Worm (Caenorhabditis elegans) whole organism, late embryonic: ENCODE measurements around the gene hpo-10.

Source experiments
- C38D4.7 ChIP-seq: fragments of 200-800 bp; sonication (Bioruptor generic); optimal IDR thresholded peaks from 2 replicates; lab custom pipeline; 2018; ENCODE audit warnings: mild to moderate bottlenecking, missing genetic modification characterization, moderate library complexity, missing compliant biosample characterization
- F13H6.1 ChIP-seq: sonication (generic microtip); optimal IDR thresholded peaks from 2 replicates; lab custom pipeline; 2016; ENCODE audit warnings: missing genetic modification characterization, missing compliant biosample characterization
- K02D7.2 ChIP-seq: sonication (generic microtip); optimal IDR thresholded peaks from 2 replicates; lab custom pipeline; 2017; ENCODE audit warnings: mild to moderate bottlenecking, missing genetic modification characterization, missing compliant biosample characterization
- K09A11.1 ChIP-seq: sonication (generic microtip); optimal IDR thresholded peaks from 2 replicates; lab custom pipeline; 2017; ENCODE audit warnings: antibody characterized with exemption, mild to moderate bottlenecking, missing genetic modification characterization, missing compliant biosample characterization; ENCODE audit not compliant: insufficient read depth
- Y22D7AL.16 ChIP-seq: sonication (generic microtip); optimal IDR thresholded peaks from 2 replicates; lab custom pipeline; 2016; ENCODE audit warnings: missing genetic modification characterization, missing compliant biosample characterization
- ceh-18 ChIP-seq: sonication (generic microtip); optimal IDR thresholded peaks from 2 replicates; lab custom pipeline; 2016; ENCODE audit warnings: missing genetic modification characterization, missing compliant biosample characterization
- ceh-19 ChIP-seq: fragments of 200-800 bp; sonication (Bioruptor generic); optimal IDR thresholded peaks from 2 replicates; lab custom pipeline; 2018; ENCODE audit warnings: mild to moderate bottlenecking, missing genetic modification characterization, missing compliant biosample characterization
- ceh-24 ChIP-seq: sonication (generic microtip); optimal IDR thresholded peaks from 2 replicates; lab custom pipeline; 2016; ENCODE audit warnings: mild to moderate bottlenecking, missing genetic modification characterization, missing compliant biosample characterization
- ceh-31 ChIP-seq: sonication (generic microtip); optimal IDR thresholded peaks from 2 replicates; lab custom pipeline; 2016; ENCODE audit warnings: missing genetic modification characterization, missing compliant biosample characterization
- ceh-34 ChIP-seq: sonication (generic microtip); optimal IDR thresholded peaks from 2 replicates; lab custom pipeline; 2016; ENCODE audit warnings: mild to moderate bottlenecking, missing genetic modification characterization, missing compliant biosample characterization
- ceh-45 ChIP-seq: fragments of 200-800 bp; sonication (Bioruptor generic); IDR thresholded peaks from 2 replicates; pipeline ENCODE4 v1.3.6; 2022; ENCODE audit warnings: missing genetic modification reagents, missing genetic modification characterization, missing compliant biosample characterization
- ceh-6 ChIP-seq: fragments of 200-800 bp; sonication (Bioruptor generic); optimal IDR thresholded peaks from 2 replicates; lab custom pipeline; 2018; ENCODE audit warnings: mild to moderate bottlenecking, missing genetic modification characterization, missing compliant biosample characterization
- ceh-9 ChIP-seq: sonication (generic microtip); optimal IDR thresholded peaks from 2 replicates; lab custom pipeline; 2016; ENCODE audit warnings: mild to moderate bottlenecking, missing genetic modification characterization, inconsistent platforms, missing compliant biosample characterization
- che-1 ChIP-seq: sonication (generic microtip); optimal IDR thresholded peaks from 2 replicates; lab custom pipeline; 2016; ENCODE audit warnings: mild to moderate bottlenecking, missing genetic modification characterization, missing compliant biosample characterization
- dve-1 ChIP-seq: sonication (generic microtip); optimal IDR thresholded peaks from 2 replicates; lab custom pipeline; 2017; ENCODE audit warnings: antibody characterized with exemption, mild to moderate bottlenecking, missing genetic modification characterization, missing compliant biosample characterization
- elt-2 ChIP-seq: sonication (generic microtip); optimal IDR thresholded peaks from 2 replicates; lab custom pipeline; 2016; ENCODE audit warnings: missing genetic modification reagents, missing genetic modification characterization, missing compliant biosample characterization
- ets-4 ChIP-seq: sonication (generic microtip); optimal IDR thresholded peaks from 2 replicates; lab custom pipeline; 2016; ENCODE audit warnings: missing genetic modification characterization, missing compliant biosample characterization
- gmeb-2 ChIP-seq: sonication (generic microtip); optimal IDR thresholded peaks from 2 replicates; lab custom pipeline; 2016; ENCODE audit warnings: missing genetic modification characterization, inconsistent platforms, missing compliant biosample characterization
- hlh-13 ChIP-seq: fragments of 200-800 bp; sonication (Bioruptor generic); optimal IDR thresholded peaks from 2 replicates; lab custom pipeline; 2018; ENCODE audit warnings: mild to moderate bottlenecking, missing genetic modification characterization, missing compliant biosample characterization
- hlh-30 ChIP-seq: sonication (generic microtip); optimal IDR thresholded peaks from 2 replicates; lab custom pipeline; 2017; ENCODE audit warnings: antibody characterized with exemption, missing genetic modification characterization, missing compliant biosample characterization; ENCODE audit not compliant: insufficient read depth
- hlh-6 ChIP-seq: sonication (generic microtip); optimal IDR thresholded peaks from 2 replicates; lab custom pipeline; 2016; ENCODE audit warnings: missing genotype, missing genetic modification characterization, missing compliant biosample characterization
- nfya-1 ChIP-seq: sonication (generic microtip); optimal IDR thresholded peaks from 2 replicates; lab custom pipeline; 2017; ENCODE audit warnings: missing genetic modification characterization, mild to moderate bottlenecking, missing compliant biosample characterization, antibody characterized with exemption, moderate library complexity
- pat-9 ChIP-seq: fragments of 200-800 bp; sonication (Bioruptor generic); optimal IDR thresholded peaks from 2 replicates; lab custom pipeline; 2018; ENCODE audit warnings: mild to moderate bottlenecking, missing genetic modification characterization, moderate library complexity, missing compliant biosample characterization
- pqm-1 ChIP-seq: sonication (generic microtip); optimal IDR thresholded peaks from 2 replicates; lab custom pipeline; 2016; ENCODE audit warnings: missing genetic modification characterization, missing compliant biosample characterization
- pros-1 ChIP-seq: fragments of 150-350 bp; optimal IDR thresholded peaks from 2 replicates; lab custom pipeline; 2014; ENCODE audit warnings: missing biosample characterization, missing genetic modification reagents, missing genetic modification characterization
- sdc-2 ChIP-seq: sonication (generic microtip); optimal IDR thresholded peaks from 2 replicates; lab custom pipeline; 2016; ENCODE audit warnings: missing genotype, missing genetic modification characterization, missing compliant biosample characterization
- sox-4 ChIP-seq: sonication (generic microtip); optimal IDR thresholded peaks from 2 replicates; lab custom pipeline; 2017; ENCODE audit warnings: mild to moderate bottlenecking, missing genetic modification characterization, inconsistent platforms, missing compliant biosample characterization
- ttx-3 ChIP-seq: sonication (generic microtip); optimal IDR thresholded peaks from 2 replicates; lab custom pipeline; 2016; ENCODE audit warnings: missing genetic modification reagents, missing genetic modification characterization, missing compliant biosample characterization
- unc-3 ChIP-seq, 2 experiments: fragments of 200-800 bp in 1 of 2; sonication (Bioruptor generic) in 1 of 2; sonication (generic microtip) in 1 of 2; conservative IDR thresholded peaks in 1 of 2; optimal IDR thresholded peaks in 1 of 2; 2 replicates each; pipeline versions ENCODE4 v1.3.6 to Lab custom; 2016 to 2022; ENCODE audit warnings: missing compliant biosample characterization in 2 of 2, missing genetic modification characterization in 2 of 2, missing genetic modification reagents in 1 of 2
- unc-42 ChIP-seq: sonication (generic microtip); optimal IDR thresholded peaks from 2 replicates; lab custom pipeline; 2016; ENCODE audit warnings: missing genotype, missing genetic modification characterization, missing compliant biosample characterization
- unc-86 ChIP-seq: sonication (generic microtip); optimal IDR thresholded peaks from 2 replicates; lab custom pipeline; 2016; ENCODE audit warnings: missing genetic modification characterization, missing compliant biosample characterization
- zip-5 ChIP-seq: sonication (generic microtip); optimal IDR thresholded peaks from 2 replicates; lab custom pipeline; 2016; ENCODE audit warnings: missing genetic modification characterization, missing compliant biosample characterization

Gene hpo-10

ce11 chrIII:5884459-5884858, 5.2 kb downstream of the hpo-10 start:
- TF ChIP-seq elt-2 (tag; lab: Kevin White, UChicago): no peak
- no peak for TF ChIP-seq unc-42 (tag; lab: Kevin White, UChicago)
- no peak for TF ChIP-seq ceh-45 (GFP tag; lab: Robert Waterston, UW)
- no peak for TF ChIP-seq unc-3 (GFP tag; conservative IDR thresholded peaks at IDR 0.05; lab: Robert Waterston, UW)
- no peak for TF ChIP-seq unc-3 (tag; optimal IDR thresholded peaks at IDR 0.05; lab: Kevin White, UChicago)
- TF ChIP-seq pqm-1 (tag; lab: Kevin White, UChicago): no peak
- TF ChIP-seq K02D7.2 (tag; lab: Kevin White, UChicago): no peak
- TF ChIP-seq sox-4 (tag; lab: Kevin White, UChicago): no peak
- TF ChIP-seq F13H6.1: no peak
- TF ChIP-seq ceh-6 (GFP tag; lab: Kevin White, UChicago): no peak
- TF ChIP-seq zip-5 (tag; lab: Kevin White, UChicago): no peak
- TF ChIP-seq sdc-2 (tag; lab: Kevin White, UChicago): no peak
- TF ChIP-seq K09A11.1: no peak

ce11 chrIII:5886893-5887292, 7.6 kb downstream of the hpo-10 start, which contains the start of gene C28H8.7:
Gene C28H8.7 (minus strand): TSS chrIII:5886993.
- TF ChIP-seq ceh-31: no peak
- TF ChIP-seq, all 69 proteins: peak for 0

- TF ChIP-seq ceh-18: no peak
- no peak for TF ChIP-seq ttx-3 (tag; lab: Kevin White, UChicago)
- no peak for TF ChIP-seq unc-3 (GFP tag; conservative IDR thresholded peaks at IDR 0.05; lab: Robert Waterston, UW)
- no peak for TF ChIP-seq unc-3 (tag; optimal IDR thresholded peaks at IDR 0.05; lab: Kevin White, UChicago)
- TF ChIP-seq K09A11.1: no peak
- TF ChIP-seq ceh-9 (tag; lab: Kevin White, UChicago): no peak
- TF ChIP-seq nfya-1: no peak
- no peak for TF ChIP-seq zip-5 (tag; lab: Kevin White, UChicago)
- no peak for TF ChIP-seq gmeb-2 (tag; lab: Kevin White, UChicago)
- no peak for TF ChIP-seq K02D7.2 (tag; lab: Kevin White, UChicago)
- no peak for TF ChIP-seq sox-4 (tag; lab: Kevin White, UChicago)
- TF ChIP-seq hlh-6 (tag; lab: Kevin White, UChicago): no peak
- no peak for TF ChIP-seq ceh-31
- no peak for TF ChIP-seq sdc-2 (tag; lab: Kevin White, UChicago)
- no peak for TF ChIP-seq unc-86 (tag; lab: Kevin White, UChicago)
- TF ChIP-seq C38D4.7 (GFP tag; lab: Kevin White, UChicago): no peak
- no peak for TF ChIP-seq ets-4 (tag; lab: Kevin White, UChicago)
- no peak for TF ChIP-seq pat-9 (tag; lab: Kevin White, UChicago)
- no peak for TF ChIP-seq dve-1 (tag; lab: Kevin White, UChicago)
- no peak for TF ChIP-seq pros-1 (tag; lab: Kevin White, UChicago)
- no peak for TF ChIP-seq ceh-34
- TF ChIP-seq, all 69 proteins: peak for 0
Observed at ce11 chrIII:5888675-5889074, 9.4 kb downstream of the hpo-10 start, which contains the start of gene C28H8.8. Gene C28H8.8 (minus strand): TSS chrIII:5888775.

DNA sequence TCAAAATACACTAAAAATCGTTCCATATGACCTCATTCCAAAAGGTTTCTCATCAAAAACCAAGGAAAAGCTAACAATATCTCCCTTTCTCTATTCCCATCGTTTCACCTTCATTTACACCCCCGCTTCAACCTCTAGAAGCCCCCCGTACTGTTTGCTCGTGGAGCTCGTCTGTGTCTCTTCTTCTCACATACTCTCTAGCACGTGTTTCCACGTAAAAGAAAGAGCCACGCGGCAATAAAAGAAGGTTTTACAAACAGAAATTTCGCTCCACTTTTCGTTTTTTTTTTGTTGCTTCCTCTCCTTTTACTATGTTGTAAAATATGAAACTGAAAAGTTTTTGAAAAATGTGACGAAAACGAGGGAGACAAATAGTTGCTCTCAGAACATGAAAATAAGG, 13.6 kb downstream of the hpo-10 start:
- TF ChIP-seq ceh-18: peak; percentile 15
- TF ChIP-seq C38D4.7 (GFP tag; lab: Kevin White, UChicago): no peak
- TF ChIP-seq, all 69 proteins: peak for 1

DNA sequence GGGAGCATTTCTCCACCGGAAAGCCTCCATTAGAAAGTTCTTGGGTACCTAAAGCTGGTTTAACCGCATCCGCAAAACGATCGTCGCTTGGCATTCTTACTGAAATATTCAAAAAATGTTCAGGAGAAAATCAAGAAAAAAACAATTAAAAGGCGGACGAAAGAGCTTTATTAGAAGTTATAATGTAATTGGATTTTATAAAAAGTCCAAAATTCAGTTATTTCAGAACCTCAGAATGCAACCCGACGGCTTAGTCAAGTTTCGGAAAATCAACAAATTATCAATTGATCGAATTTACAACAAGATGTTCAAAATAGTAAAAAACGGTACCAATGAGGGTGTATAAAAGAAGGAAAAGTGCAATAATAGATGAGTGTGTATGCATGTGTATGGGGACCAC, 16.6 kb downstream of the hpo-10 start, which contains the start of gene pxl-1:
Gene pxl-1, minus strand, starts transcription at position 101 of the 400 bp plus-strand sequence.
- TF ChIP-seq zip-5 (tag; lab: Kevin White, UChicago) (no peak), nfya-1 (no peak), ceh-24 (no peak), hlh-13 (GFP tag; lab: Kevin White, UChicago) (no peak), ceh-19 (GFP tag; lab: Kevin White, UChicago) (no peak), elt-2 (tag; lab: Kevin White, UChicago) (no peak), dve-1 (tag; lab: Kevin White, UChicago) (no peak), hlh-30 (tag; lab: Kevin White, UChicago) (no peak), Y22D7AL.16 (tag; lab: Kevin White, UChicago) (no peak), che-1 (tag; lab: Kevin White, UChicago) (no peak), ceh-45 (GFP tag; lab: Robert Waterston, UW) (no peak)
